Fruit fly (Drosophila melanogaster): ENCODE measurements around the gene CG43322.

The CG43322 gene

DNA sequence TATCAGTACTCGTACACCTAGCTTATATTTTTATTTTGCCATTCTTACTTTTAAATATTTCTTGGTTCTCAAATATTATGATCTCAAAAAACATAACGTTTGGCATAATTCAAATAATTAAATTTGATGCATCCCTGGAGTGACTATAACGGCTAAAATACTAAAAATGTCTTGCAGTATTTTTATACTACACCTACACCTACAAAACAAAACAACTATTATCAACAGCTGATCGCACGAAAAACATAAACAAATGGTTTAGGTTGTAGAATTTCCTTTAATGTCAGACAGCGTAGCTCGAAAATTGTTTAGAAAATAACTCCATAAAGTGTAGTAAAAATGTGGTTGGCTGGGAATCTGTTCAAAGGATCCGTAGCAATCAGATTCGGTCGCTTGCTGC is at the start of gene CG43322:
Gene CG43322 (plus strand): TSS at position 240 of the 400 bp plus-strand sequence.
- TF ChIP-seq noc (tag; optimal IDR thresholded peaks at IDR 0.05), result no peak

DNA sequence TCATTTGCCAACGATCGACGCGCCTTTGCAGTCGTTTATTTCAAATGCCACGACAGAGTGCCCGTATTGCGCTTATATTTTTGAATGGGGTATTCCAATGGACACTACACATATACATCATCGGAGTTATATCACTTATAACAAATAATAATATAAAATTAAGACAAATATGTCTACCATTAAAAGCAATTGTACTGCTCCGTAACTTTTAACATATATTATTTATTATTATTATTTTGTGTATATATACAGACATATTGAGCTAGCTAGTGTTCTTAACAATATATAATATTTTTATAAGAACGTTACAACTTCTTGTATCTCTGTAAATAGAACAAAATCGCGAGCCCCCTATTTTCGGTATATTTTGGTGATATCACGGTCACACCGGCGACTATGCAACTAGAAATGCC is 49.2 kb upstream of the CG43322 start, which contains the start of the genes sip2 and Coprox:
Gene sip2 (minus strand): TSS at position 53 of the 413 bp plus-strand sequence.
Gene Coprox (plus strand): TSS at position 400 of the 413 bp plus-strand sequence.
- TF ChIP-seq noc (tag; optimal IDR thresholded peaks at IDR 0.05), result peak; percentile 59

DNA sequence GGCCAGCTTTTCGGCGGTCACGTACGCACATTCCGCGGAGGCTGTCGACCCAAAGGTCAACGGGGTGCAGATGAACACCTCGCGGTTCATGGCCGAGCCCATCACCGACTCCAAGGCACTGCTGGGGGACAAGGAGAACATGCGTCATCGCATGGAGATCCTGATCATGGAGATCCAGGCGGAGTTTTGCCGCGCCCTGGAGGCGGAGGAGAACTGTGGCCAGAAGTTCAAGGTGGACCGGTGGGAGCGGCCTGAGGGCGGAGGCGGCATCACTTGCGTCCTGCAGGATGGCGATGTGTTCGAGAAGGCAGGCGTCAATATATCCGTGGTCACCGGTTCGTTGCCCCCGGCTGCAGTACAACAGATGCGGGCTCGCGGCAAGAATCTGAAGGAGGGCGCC is 48.6 kb upstream of the CG43322 start:
- TF ChIP-seq noc (tag; optimal IDR thresholded peaks at IDR 0.05), result no peak

DNA sequence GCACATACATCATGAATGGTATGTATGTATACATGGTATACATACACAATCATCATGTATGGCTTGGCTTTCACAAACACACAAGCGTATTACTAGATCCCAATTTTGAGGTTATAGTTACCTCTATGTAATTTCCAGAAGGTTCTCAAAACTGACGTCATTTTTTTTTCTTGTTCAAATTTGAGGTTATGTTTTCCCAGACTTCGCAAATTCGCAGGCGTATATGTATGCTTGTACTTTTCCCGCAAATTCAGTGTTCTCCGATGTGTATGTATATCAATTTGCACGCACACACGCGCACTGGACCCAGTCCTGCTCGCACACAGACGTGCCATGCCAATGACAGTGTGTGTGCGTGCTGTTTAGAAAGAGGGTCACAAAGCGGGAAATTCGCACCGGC is 46.9 kb upstream of the CG43322 start:
- no peak for TF ChIP-seq noc (tag; optimal IDR thresholded peaks at IDR 0.05)

DNA sequence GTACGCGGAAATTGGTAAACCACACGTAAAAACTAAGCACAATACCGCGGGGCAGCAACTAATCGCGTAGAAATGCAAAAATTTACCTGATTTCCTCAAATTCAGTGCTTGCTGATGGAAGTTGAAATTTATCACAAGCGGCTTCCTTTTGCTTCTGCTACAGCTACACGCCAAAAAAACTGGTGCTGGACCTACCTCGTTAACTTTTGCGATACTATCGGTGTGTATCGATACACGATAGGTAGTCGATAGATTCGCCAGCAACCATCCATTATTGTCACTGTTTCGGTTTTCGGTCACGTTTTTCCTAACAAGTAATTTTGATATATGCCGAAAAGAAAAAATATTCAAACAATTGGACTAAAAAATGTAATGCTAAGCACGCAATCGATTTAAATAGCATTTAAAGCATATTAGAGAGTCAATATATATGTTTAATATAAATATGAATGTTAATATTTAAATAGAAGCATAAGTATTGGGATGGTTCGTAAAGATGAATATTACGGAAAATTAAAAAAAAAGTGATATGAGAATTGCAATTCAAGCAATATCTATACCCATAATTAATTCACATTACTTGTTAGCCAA is 45.7 kb upstream of the CG43322 start, which contains the start of gene Sumo:
Gene Sumo (minus strand): TSS at position 223 of the 591 bp plus-strand sequence.
- no peak for TF ChIP-seq noc (tag; optimal IDR thresholded peaks at IDR 0.05)

DNA sequence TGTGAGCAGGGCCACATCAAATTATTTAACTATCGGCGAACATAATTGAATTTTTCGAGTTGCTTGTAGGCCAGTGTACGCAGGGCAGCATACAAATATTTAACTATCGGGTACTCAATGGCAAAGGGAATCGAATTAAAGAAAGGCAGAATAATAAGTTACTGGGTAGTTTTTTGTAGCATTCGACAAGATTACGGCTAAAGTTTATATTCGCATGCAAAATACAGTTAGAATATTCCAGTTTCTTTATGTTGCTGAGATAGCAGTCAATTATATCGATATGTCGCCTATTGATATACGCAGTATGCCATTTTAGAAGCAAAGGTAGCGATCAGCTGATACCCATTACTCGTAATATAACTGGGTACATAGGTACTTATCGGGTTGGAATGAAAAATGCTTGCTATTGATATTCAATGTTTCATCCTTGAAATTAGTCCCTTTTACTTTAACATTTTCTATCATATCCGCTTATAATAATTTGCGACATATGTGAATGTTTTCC is 45.1 kb upstream of the CG43322 start:
- no peak for TF ChIP-seq noc (tag; optimal IDR thresholded peaks at IDR 0.05)

DNA sequence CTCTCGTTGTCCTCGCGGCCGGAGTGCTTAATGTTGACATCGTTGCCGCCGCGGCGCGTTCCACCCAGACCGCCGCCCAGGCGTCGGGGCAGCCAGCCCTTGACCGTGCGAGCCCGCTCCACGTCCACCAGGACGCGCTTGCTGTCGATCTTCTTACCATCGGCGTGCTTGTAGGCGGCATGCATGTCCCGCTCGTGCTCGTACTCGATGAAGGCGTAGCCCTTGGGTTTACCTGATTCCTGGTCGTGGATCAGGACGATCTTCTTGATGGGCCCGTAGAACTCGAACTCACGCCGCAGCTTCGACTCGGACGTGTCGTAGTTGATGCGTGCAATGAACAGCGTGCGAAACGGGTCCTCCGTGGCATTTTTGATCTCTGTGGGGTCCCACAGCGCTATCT is 42.4 kb upstream of the CG43322 start:
- TF ChIP-seq noc (tag; optimal IDR thresholded peaks at IDR 0.05), result no peak

DNA sequence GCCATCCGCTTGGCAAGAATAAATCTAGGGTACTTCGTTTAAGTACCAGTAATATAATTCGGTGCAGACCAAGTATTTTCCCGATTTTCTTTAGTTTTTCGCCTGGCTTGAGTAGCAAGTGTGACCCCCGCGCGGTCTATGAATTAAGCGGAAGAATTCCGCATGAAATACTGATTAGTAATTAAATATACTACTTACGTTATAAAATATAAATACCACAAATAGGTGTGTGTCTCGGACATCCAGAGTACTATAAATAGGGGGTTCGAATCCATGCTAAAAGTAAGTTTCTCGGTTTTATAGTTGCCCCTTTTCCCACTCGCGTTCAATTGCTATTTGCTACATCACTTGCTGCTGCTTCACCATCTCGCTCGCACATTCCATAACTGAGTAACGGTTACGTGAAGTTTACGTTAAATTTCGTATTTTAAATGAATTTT is 41.6 kb upstream of the CG43322 start, which contains the start of gene snRNP-U1-70K:
Gene snRNP-U1-70K (minus strand): TSS at position 141 of the 440 bp plus-strand sequence.
- TF ChIP-seq noc (tag; optimal IDR thresholded peaks at IDR 0.05), result no peak

DNA sequence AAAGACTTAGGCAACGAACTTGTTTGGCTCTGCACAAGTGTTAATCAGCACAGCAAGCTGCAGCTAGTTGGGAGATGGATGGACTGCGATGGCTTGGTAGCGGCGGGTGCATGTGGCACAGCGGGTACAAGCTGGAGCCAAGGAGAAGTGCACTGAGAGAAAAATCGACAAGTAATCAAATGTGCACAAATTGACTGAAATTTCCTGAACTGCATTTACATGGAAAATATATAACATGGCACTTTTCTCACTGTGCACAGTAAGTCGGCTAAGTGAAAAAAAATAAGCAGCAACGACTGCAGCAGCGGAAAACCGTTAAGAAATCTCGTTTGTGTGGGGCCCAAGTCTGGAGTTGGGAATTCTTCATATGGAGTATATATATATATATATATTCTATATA is 22.1 kb upstream of the CG43322 start:
- no peak for TF ChIP-seq noc (tag; optimal IDR thresholded peaks at IDR 0.05)

DNA sequence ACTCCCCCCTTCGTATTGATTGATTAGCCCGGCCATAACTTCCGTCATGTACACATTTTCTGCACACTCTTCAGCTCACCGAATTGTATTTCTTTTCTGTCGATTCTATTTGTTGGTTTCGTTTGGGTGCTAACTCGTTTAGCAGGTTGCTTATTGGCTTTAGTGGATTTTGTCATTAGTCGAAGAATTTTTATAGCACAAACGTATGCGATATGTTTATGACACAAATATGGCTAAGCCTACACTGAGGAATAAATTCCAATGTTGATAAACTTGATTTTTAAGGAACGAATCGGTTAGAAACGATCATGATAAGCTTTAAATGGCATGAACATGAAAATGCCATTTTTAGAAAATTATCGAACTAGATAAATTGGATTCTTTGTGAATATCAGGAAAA is 14.5 kb upstream of the CG43322 start:
- no peak for TF ChIP-seq noc (tag; optimal IDR thresholded peaks at IDR 0.05)

DNA sequence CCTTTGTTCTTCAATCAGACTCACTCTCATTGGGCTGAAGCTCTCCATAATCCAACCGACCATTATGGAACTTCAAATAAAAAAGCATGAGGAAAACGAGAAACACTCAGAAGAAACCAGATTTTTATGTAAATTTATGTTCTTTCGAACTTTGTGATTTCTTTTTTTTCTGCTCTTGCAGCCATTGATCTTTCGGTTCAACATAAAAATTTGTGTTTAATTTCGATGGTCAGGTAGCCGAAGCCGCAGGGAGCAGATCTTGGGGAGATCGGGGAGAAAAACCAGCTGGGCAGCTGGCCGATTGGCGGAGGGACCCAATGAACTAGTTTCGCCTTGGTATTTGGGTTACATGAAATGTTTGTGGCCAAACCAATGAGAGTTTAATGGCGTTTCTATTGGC is 8.9 kb upstream of the CG43322 start:
- no peak for TF ChIP-seq noc (tag; optimal IDR thresholded peaks at IDR 0.05)

DNA sequence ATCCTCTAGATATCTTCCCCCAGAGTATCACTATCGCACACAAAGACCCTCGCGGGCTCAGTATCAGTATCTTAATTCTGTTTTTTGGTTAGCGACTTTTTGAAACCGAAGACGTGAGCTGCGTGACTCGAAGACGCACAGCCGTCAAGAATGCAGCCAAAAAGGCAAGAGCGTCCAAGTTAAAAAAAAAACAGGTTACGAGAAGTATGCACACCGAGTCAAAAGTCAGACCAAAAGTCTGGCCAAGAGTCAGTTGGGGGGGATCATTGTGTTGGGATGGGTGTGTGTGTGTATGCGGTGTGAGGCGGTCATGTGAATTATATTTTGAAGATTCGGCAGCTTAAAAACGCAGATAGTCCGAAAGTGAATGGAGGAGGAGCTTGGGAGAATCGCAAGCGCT is 7.7 kb upstream of the CG43322 start:
- no peak for TF ChIP-seq noc (tag; optimal IDR thresholded peaks at IDR 0.05)

DNA sequence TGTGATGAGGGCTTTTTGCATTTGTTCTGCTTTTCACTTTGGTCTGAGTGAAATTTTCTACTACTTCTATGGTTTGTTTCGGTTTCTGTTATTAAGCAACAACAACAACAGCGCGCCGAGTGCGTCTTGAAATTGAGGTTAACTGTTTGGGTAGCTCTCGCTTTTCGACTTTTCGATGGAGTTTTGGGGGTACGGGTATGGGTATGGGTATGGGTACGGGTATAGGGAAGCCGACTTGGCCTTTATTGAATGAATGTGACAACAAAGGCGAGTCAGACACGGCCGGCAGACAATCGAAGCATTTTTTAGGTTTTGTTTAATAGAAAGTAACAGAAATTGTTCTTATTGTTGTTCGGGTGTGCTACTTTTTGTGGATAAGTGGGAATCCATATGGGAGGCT is 5.6 kb upstream of the CG43322 start:
- TF ChIP-seq noc (tag; optimal IDR thresholded peaks at IDR 0.05), result no peak

DNA sequence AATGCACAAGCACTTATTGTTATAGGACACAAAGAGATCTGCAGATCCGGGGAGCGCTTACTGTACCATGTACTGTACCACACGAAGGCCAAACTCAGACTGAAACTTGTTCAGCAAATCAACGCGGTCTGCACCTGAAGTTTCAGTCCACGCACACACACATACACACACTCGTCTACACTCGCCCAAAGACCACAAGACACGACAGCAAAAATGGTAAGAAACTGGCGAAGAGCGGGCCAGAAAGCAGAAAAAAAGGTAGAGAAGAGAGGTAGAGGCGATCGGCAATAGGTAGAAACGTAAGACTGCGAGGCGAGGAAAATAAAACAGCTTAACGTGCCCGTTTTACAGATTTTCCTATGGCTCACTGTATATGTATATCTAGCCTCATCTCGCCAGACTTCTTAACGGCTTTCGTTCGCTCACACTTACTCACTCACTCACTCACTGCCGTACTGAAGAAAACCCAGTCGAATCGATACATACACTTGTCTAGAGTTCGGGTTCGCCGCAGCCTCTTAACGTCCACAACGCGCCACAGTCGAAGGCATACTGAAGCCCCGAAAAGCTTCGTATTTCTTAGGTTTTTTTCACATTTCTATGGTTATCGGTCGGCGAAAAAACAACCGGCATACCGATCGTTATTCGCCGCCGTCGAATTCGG is 3.3 kb upstream of the CG43322 start, which contains the start of gene uif:
Gene uif (minus strand): TSS at position 553 of the 664 bp plus-strand sequence.
- TF ChIP-seq noc (tag; optimal IDR thresholded peaks at IDR 0.05), result no peak

DNA sequence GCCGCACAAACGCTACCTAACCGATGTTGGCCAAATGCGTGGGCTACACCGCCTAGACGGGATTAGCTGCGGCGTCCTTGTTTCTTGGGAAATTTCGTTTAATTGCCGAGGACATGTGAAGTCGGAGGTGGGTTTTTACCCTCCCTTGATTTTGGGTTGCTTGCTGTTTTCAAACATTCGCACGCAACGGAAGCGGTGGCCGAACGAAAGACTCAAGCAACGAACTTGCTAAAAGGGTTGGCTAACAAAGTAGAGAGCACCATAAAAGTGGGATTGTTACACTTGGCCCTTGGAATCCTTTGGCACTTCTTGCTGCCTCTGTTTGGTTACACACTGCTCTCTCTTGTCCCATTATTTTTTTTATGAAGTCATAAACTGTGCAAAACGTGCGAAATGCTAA is 2.7 kb upstream of the CG43322 start:
- no peak for TF ChIP-seq noc (tag; optimal IDR thresholded peaks at IDR 0.05)

DNA sequence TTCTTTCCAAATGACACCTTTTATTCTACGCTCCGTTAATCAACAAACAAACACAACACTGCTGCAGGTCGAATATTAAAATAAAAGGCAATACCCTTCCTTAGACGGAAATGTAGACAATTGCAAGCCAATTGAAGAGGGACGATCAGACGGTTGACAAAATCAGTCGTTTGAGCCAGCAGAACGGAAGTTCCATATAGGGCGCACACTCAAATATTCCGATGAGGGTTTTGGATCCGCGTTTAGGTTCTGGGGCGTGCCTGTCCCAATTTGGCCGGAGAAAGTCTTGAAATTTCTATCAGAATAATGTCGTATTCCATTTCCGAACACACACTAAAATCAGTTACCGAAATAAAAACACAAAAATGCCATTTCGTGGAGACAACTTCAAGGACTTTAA is 1.2 kb upstream of the CG43322 start, which contains the start of gene CG43321:
Gene CG43321 (plus strand): TSS at position 301 of the 400 bp plus-strand sequence.
- no peak for TF ChIP-seq noc (tag; optimal IDR thresholded peaks at IDR 0.05)

DNA sequence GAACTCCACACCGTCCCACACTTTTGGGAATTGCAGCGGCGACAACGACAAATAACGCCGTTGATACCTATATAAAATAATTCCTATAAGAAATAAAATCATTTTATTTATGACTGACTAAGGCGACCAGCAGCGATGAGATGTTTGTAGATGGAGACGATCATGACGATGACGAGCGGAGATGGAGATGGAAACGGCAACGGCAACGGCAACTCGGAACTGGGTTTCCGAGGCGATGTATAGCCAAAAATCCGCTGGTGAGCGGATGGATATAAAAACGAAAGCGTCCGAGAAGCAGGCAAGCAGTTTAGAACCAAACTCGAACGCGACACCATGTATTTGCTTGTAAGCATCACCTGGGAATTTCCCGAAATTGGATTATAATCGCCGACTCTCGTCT is 8.2 kb downstream of the CG43322 start, which contains the start of gene Pcp:
Gene Pcp (plus strand): TSS at position 301 of the 400 bp plus-strand sequence.
- no peak for TF ChIP-seq noc (tag; optimal IDR thresholded peaks at IDR 0.05)

All from whole organism, larva.